Worm (Caenorhabditis elegans) whole organism, late embryonic: Measurements from ENCODE around the gene T10H9.1.

Experiments used
- F13H6.1 ChIP-seq: sonication (generic microtip); optimal IDR thresholded peaks from 2 replicates; lab custom pipeline; 2016; ENCODE audit warnings: missing genetic modification characterization, missing compliant biosample characterization
- ama-1 ChIP-seq: fragments of 150-350 bp; optimal IDR thresholded peaks from 2 replicates; lab custom pipeline; 2014
- ceh-9 ChIP-seq: sonication (generic microtip); optimal IDR thresholded peaks from 2 replicates; lab custom pipeline; 2016; ENCODE audit warnings: mild to moderate bottlenecking, missing genetic modification characterization, inconsistent platforms, missing compliant biosample characterization
- dmd-4 ChIP-seq: sonication (generic microtip); optimal IDR thresholded peaks from 2 replicates; lab custom pipeline; 2016; ENCODE audit warnings: borderline replicate concordance, missing genetic modification characterization, missing compliant biosample characterization
- hlh-6 ChIP-seq: sonication (generic microtip); optimal IDR thresholded peaks from 2 replicates; lab custom pipeline; 2016; ENCODE audit warnings: missing genotype, missing genetic modification characterization, missing compliant biosample characterization
- nfya-1 ChIP-seq: sonication (generic microtip); optimal IDR thresholded peaks from 2 replicates; lab custom pipeline; 2017; ENCODE audit warnings: missing genetic modification characterization, mild to moderate bottlenecking, missing compliant biosample characterization, antibody characterized with exemption, moderate library complexity
- nhr-11 ChIP-seq: fragments of 150-350 bp; optimal IDR thresholded peaks from 2 replicates; lab custom pipeline; 2014; ENCODE audit warnings: missing biosample characterization, missing genetic modification characterization
- npax-4 ChIP-seq: sonication (generic microtip); optimal IDR thresholded peaks from 2 replicates; lab custom pipeline; 2016; ENCODE audit warnings: missing genetic modification characterization, missing compliant biosample characterization
- pros-1 ChIP-seq: fragments of 150-350 bp; optimal IDR thresholded peaks from 2 replicates; lab custom pipeline; 2014; ENCODE audit warnings: missing biosample characterization, missing genetic modification reagents, missing genetic modification characterization
- tbx-7 ChIP-seq: sonication (generic microtip); optimal IDR thresholded peaks from 2 replicates; lab custom pipeline; 2016; ENCODE audit warnings: missing genotype, missing genetic modification characterization, missing compliant biosample characterization

- TF ChIP-seq nfya-1 (tag; lab: Kevin White, UChicago) (no peak), dmd-4 (tag; lab: Kevin White, UChicago) (no peak), F13H6.1 (tag; lab: Kevin White, UChicago) (no peak), hlh-6 (tag; lab: Kevin White, UChicago) (no peak), ama-1 (lab: Kevin White, UChicago) (no peak), nhr-11 (tag; lab: Kevin White, UChicago) (no peak), ceh-9 (tag; lab: Kevin White, UChicago) (no peak), pros-1 (tag; lab: Kevin White, UChicago) (no peak), npax-4 (tag; lab: Kevin White, UChicago) (no peak), tbx-7 (no peak)
These were observed 12.2 kb downstream of the T10H9.1 start for ce11 chrV:6661658-6662057.
